Worm (Caenorhabditis elegans) whole organism, late embryonic: ENCODE data around the gene K06A4.10.

Source experiments
- ama-1 ChIP-seq: fragments of 150-350 bp; optimal IDR thresholded peaks from 2 replicates; lab custom pipeline; 2014
- ceh-19 ChIP-seq: fragments of 200-800 bp; sonication (Bioruptor generic); optimal IDR thresholded peaks from 2 replicates; lab custom pipeline; 2018; ENCODE audit warnings: mild to moderate bottlenecking, missing genetic modification characterization, missing compliant biosample characterization
- lin-11 ChIP-seq: fragments of 200-800 bp; sonication (Bioruptor generic); optimal IDR thresholded peaks from 2 replicates; lab custom pipeline; 2018; ENCODE audit warnings: mild to moderate bottlenecking, missing genetic modification characterization, missing compliant biosample characterization
- pag-3 ChIP-seq: sonication (generic microtip); optimal IDR thresholded peaks from 2 replicates; lab custom pipeline; 2016; ENCODE audit warnings: missing compliant biosample characterization, missing genetic modification characterization, borderline replicate concordance

DNA sequence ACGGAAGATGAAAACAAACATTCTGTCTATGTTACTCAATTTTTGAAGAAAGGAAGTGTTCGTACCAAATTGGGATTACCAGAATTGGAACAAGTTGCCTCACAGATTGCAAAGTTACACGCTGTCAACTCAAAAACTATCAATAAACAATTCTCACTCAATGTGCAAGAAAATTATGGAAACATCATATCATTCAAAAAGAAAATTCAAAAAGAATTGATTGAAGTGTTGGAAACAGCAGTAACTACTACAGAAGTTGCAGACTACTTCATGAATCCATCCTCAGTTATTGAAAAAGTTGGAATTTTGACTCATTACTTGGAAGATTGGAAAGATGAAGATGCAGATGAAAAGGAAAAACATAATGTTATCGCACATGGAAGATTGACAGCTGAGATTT is 38.4 kb upstream of the K06A4.10 start:
- no peak for TF ChIP-seq pag-3 (tag; lab: Kevin White, UChicago)
- TF ChIP-seq ceh-19 (GFP tag; lab: Kevin White, UChicago), result no peak
- TF ChIP-seq lin-11 (tag; lab: Kevin White, UChicago), result no peak
- TF ChIP-seq ama-1 (lab: Kevin White, UChicago), result no peak
